Worm (Caenorhabditis elegans) whole organism, L2 larva: ENCODE results near the gene F42A9.11.

ENCODE experiments used
- C34F6.9 ChIP-seq: fragments of 150-350 bp; optimal IDR thresholded peaks from 2 replicates; lab custom pipeline; 2014; ENCODE audit warnings: missing biosample characterization, missing genetic modification characterization
- F13H6.1 ChIP-seq: sonication (generic microtip); optimal IDR thresholded peaks from 2 replicates; lab custom pipeline; 2016; ENCODE audit warnings: missing genetic modification characterization, missing compliant biosample characterization
- Y55F3AM.14 ChIP-seq: fragments of 200-800 bp; sonication (Bioruptor generic); optimal IDR thresholded peaks from 2 replicates; lab custom pipeline; 2018; ENCODE audit warnings: mild to moderate bottlenecking, missing genetic modification characterization, missing compliant biosample characterization
- alr-1 ChIP-seq: fragments of 150-350 bp; optimal IDR thresholded peaks from 2 replicates; lab custom pipeline; 2014; ENCODE audit warnings: missing biosample characterization, missing genetic modification characterization
- aly-2 ChIP-seq: fragments of 150-350 bp; optimal IDR thresholded peaks from 2 replicates; lab custom pipeline; 2014; ENCODE audit warnings: missing biosample characterization, missing genetic modification characterization
- ama-1 ChIP-seq: fragments of 150-350 bp; optimal IDR thresholded peaks from 2 replicates; lab custom pipeline; 2018; ENCODE audit warnings: inconsistent platforms
- ceh-16 ChIP-seq: fragments of 150-350 bp; optimal IDR thresholded peaks from 2 replicates; lab custom pipeline; 2014; ENCODE audit warnings: missing biosample characterization, missing genetic modification characterization
- crh-2 ChIP-seq: sonication (generic microtip); optimal IDR thresholded peaks from 2 replicates; lab custom pipeline; 2017; ENCODE audit warnings: missing biosample characterization, missing genetic modification characterization
- dmd-4 ChIP-seq: sonication (generic microtip); optimal IDR thresholded peaks from 2 replicates; lab custom pipeline; 2017; ENCODE audit warnings: missing biosample characterization, missing genetic modification characterization
- egl-27 ChIP-seq: sonication (generic microtip); optimal IDR thresholded peaks from 3 replicates; lab custom pipeline; 2017; ENCODE audit warnings: missing biosample characterization, missing genetic modification reagents, missing genetic modification characterization
- elt-1 ChIP-seq: fragments of 150-350 bp; optimal IDR thresholded peaks from 2 replicates; lab custom pipeline; 2014; ENCODE audit warnings: missing biosample characterization, missing genetic modification characterization
- elt-3 ChIP-seq: sonication (generic microtip); optimal IDR thresholded peaks from 2 replicates; lab custom pipeline; 2017; ENCODE audit warnings: missing biosample characterization, missing genetic modification characterization
- fos-1 ChIP-seq: fragments of 150-350 bp; optimal IDR thresholded peaks from 2 replicates; lab custom pipeline; 2014; ENCODE audit warnings: missing biosample characterization, missing genetic modification characterization
- gmeb-1 ChIP-seq: fragments of 150-350 bp; optimal IDR thresholded peaks from 2 replicates; lab custom pipeline; 2014; ENCODE audit warnings: missing biosample characterization, missing genetic modification characterization
- lin-13 ChIP-seq: fragments of 150-350 bp; optimal IDR thresholded peaks from 2 replicates; lab custom pipeline; 2014; ENCODE audit warnings: missing biosample characterization, missing genetic modification reagents, missing genetic modification characterization
- lsy-2 ChIP-seq, 2 experiments: fragments of 150-350 bp in 1 of 2; sonication (generic microtip) in 1 of 2; optimal IDR thresholded peaks; 2 replicates each; lab custom pipeline; 2014 to 2017; ENCODE audit warnings: missing biosample characterization in 2 of 2, missing genetic modification characterization in 2 of 2
- mab-5 ChIP-seq: fragments of 150-350 bp; optimal IDR thresholded peaks from 2 replicates; lab custom pipeline; 2014; ENCODE audit warnings: missing biosample characterization, missing genetic modification characterization
- mdl-1 ChIP-seq, 2 experiments: fragments of 150-350 bp in 1 of 2; sonication (generic microtip) in 1 of 2; optimal IDR thresholded peaks; 2 replicates each; lab custom pipeline; 2017; ENCODE audit warnings: missing biosample characterization in 2 of 2, missing genetic modification characterization in 2 of 2
- nhr-11 ChIP-seq: fragments of 150-350 bp; optimal IDR thresholded peaks from 2 replicates; lab custom pipeline; 2014; ENCODE audit warnings: missing biosample characterization, missing genetic modification characterization
- nhr-129 ChIP-seq: fragments of 150-350 bp; optimal IDR thresholded peaks from 2 replicates; lab custom pipeline; 2014; ENCODE audit warnings: missing biosample characterization, missing genetic modification characterization
- nhr-23 ChIP-seq: fragments of 150-350 bp; optimal IDR thresholded peaks from 2 replicates; lab custom pipeline; 2014; ENCODE audit warnings: missing biosample characterization, missing genetic modification reagents, missing genetic modification characterization
- nhr-237 ChIP-seq: fragments of 150-350 bp; optimal IDR thresholded peaks from 2 replicates; lab custom pipeline; 2014; ENCODE audit warnings: missing biosample characterization, missing genetic modification characterization
- nhr-25 ChIP-seq: fragments of 150-350 bp; sonication (generic microtip); optimal IDR thresholded peaks from 3 replicates; lab custom pipeline; 2014; ENCODE audit warnings: missing biosample characterization, missing genetic modification characterization
- nhr-6 ChIP-seq: fragments of 150-350 bp; optimal IDR thresholded peaks from 2 replicates; lab custom pipeline; 2014; ENCODE audit warnings: missing biosample characterization, missing genetic modification characterization
- nhr-77 ChIP-seq: fragments of 150-350 bp; optimal IDR thresholded peaks from 2 replicates; lab custom pipeline; 2014; ENCODE audit warnings: missing biosample characterization, missing genetic modification characterization
- peb-1 ChIP-seq: fragments of 150-350 bp; optimal IDR thresholded peaks from 2 replicates; lab custom pipeline; 2014; ENCODE audit warnings: missing biosample characterization, missing genetic modification characterization
- skn-1 ChIP-seq: sonication (generic microtip); optimal IDR thresholded peaks from 2 replicates; lab custom pipeline; 2017; ENCODE audit warnings: missing biosample characterization, missing genetic modification characterization
- sma-3 ChIP-seq: sonication (generic microtip); optimal IDR thresholded peaks from 2 replicates; lab custom pipeline; 2016; ENCODE audit warnings: missing genetic modification reagents, missing genetic modification characterization, missing compliant biosample characterization
- sma-9 ChIP-seq, 2 experiments: fragments of 150-350 bp in 1 of 2; sonication (generic microtip) in 1 of 2; optimal IDR thresholded peaks; 2 replicates each; lab custom pipeline; 2014 to 2016; ENCODE audit warnings: missing genetic modification characterization in 2 of 2, mild to moderate bottlenecking in 1 of 2, missing biosample characterization in 1 of 2, missing compliant biosample characterization in 1 of 2, missing genetic modification reagents in 1 of 2, moderate library complexity in 1 of 2
- snpc-4 ChIP-seq: fragments of 150-350 bp; optimal IDR thresholded peaks from 2 replicates; lab custom pipeline; 2014; ENCODE audit warnings: missing biosample characterization, missing genetic modification characterization
- unc-39 ChIP-seq: fragments of 150-350 bp; optimal IDR thresholded peaks from 2 replicates; lab custom pipeline; 2014; ENCODE audit warnings: missing biosample characterization, missing genetic modification characterization
- unc-55 ChIP-seq: fragments of 150-350 bp; sonication (generic microtip); optimal IDR thresholded peaks from 3 replicates; lab custom pipeline; 2014; ENCODE audit warnings: missing biosample characterization, missing genetic modification reagents, missing genetic modification characterization
- ztf-11 ChIP-seq: sonication (generic microtip); optimal IDR thresholded peaks from 2 replicates; lab custom pipeline; 2017; ENCODE audit warnings: missing biosample characterization, missing genetic modification characterization
- ztf-4 ChIP-seq: fragments of 150-350 bp; optimal IDR thresholded peaks from 2 replicates; lab custom pipeline; 2014; ENCODE audit warnings: missing biosample characterization, missing genetic modification characterization

F42A9.11 gene

ce11 chrIV:8600712-8601330 lies 26.6 kb upstream of the F42A9.11 start, which contains the start of gene Y59H11AR.4:
Gene Y59H11AR.4 (minus strand): TSS chrIV:8600762.
- TF ChIP-seq sma-9 (GFP tag; optimal IDR thresholded peaks at IDR 0.05; lab: Kevin White, UChicago) (peak; percentile 6), sma-9 (tag; optimal IDR thresholded peaks at IDR 0.05; lab: Kevin White, UChicago) (no peak), nhr-6 (tag; lab: Kevin White, UChicago) (no peak)
- TF ChIP-seq, all 48 proteins: peak for 1

ce11 chrIV:8602877-8603276 lies 24.6 kb upstream of the F42A9.11 start, which contains the start of gene Y59H11AR.10:
Gene Y59H11AR.10 (plus strand): TSS chrIV:8603177.
- TF ChIP-seq nhr-11 (tag; lab: Kevin White, UChicago) (no peak), F13H6.1 (tag; lab: Kevin White, UChicago) (no peak), unc-55 (GFP tag; lab: Kevin White, UChicago) (no peak), dmd-4 (no peak), snpc-4 (tag; lab: Kevin White, UChicago) (no peak), nhr-25 (tag; lab: Kevin White, UChicago) (no peak), nhr-237 (no peak), skn-1 (tag; lab: Kevin White, UChicago) (no peak), alr-1 (no peak), egl-27 (no peak), unc-39 (no peak), aly-2 (no peak), nhr-129 (tag; lab: Kevin White, UChicago) (no peak), mab-5 (no peak), C34F6.9 (no peak), Y55F3AM.14 (GFP tag; lab: Kevin White, UChicago) (no peak), ama-1 (lab: Kevin White, UChicago) (no peak), crh-2 (tag; lab: Kevin White, UChicago) (no peak), ztf-4 (tag; lab: Kevin White, UChicago) (no peak)

- peak; percentile 13 for TF ChIP-seq nhr-6 (tag; lab: Kevin White, UChicago)
- peak; percentile 66 for TF ChIP-seq C34F6.9
- TF ChIP-seq nhr-77, result no peak
- no peak for TF ChIP-seq elt-1
- peak in 1 of 2 experiments; percentile 49 for TF ChIP-seq lsy-2 (tag; optimal IDR thresholded peaks at IDR 0.05; lab: Kevin White, UChicago)
- TF ChIP-seq elt-3, result no peak
- TF ChIP-seq F13H6.1 (tag; lab: Kevin White, UChicago), result peak; percentile 33
- TF ChIP-seq sma-9 (GFP tag; optimal IDR thresholded peaks at IDR 0.05; lab: Kevin White, UChicago), result peak; percentile 67
- TF ChIP-seq sma-9 (tag; optimal IDR thresholded peaks at IDR 0.05; lab: Kevin White, UChicago), result no peak
- peak; percentile 48 for TF ChIP-seq nhr-129 (tag; lab: Kevin White, UChicago)
Measured at ce11 chrIV:8605217-8605616, 22.2 kb upstream of the F42A9.11 start.

- TF ChIP-seq unc-55 (GFP tag; lab: Kevin White, UChicago), result peak; percentile 68
- no peak for TF ChIP-seq nhr-25 (tag; lab: Kevin White, UChicago)
- peak; percentile 17 for TF ChIP-seq mab-5
- TF ChIP-seq, all 48 proteins: peak for 2
Measured at ce11 chrIV:8608204-8608603, 19.2 kb upstream of the F42A9.11 start.

ce11 chrIV:8608934-8609333 lies 18.5 kb upstream of the F42A9.11 start, which contains the start of gene F42A9.6:
Gene F42A9.6 (plus strand): TSS chrIV:8609234.
- TF ChIP-seq ztf-11 (tag; lab: Kevin White, UChicago) (no peak), mdl-1 (tag; optimal IDR thresholded peaks at IDR 0.05; lab: Kevin White, UChicago) (no peak), crh-2 (tag; lab: Kevin White, UChicago) (no peak), nhr-23 (tag; lab: Kevin White, UChicago) (no peak), Y55F3AM.14 (GFP tag; lab: Kevin White, UChicago) (no peak), peb-1 (no peak), ceh-16 (no peak), sma-3 (GFP tag; lab: Kevin White, UChicago) (no peak)

DNA sequence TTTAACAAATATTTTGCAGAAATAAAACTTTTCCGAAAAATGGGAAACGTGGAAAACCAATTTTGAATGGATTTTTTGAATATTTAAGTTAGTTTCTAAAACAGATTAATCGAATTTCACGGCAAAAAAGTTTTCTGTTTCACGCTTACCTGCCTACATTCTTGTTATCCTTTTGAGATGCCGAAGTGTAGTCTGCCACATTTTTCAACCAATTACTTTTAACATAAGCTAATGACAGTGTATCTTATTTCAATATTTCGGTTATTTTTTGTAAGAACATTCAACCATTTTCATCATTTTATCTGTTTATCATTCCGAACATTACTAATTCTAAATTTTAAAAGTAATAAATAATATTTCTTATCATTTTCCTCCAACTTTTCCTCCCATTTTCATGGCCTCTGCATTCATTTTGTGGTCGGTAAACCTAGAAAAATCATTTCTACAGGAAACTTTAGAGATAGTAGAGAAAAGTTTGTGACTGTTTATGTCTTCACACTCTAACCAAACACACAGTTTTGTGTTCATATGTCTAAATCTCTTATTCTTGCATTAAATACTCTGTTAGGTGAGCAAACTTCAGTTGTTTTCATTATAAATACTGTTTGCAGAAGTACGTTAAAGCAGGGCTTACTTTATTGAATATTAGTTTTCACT lies 15.4 kb upstream of the F42A9.11 start, which contains the start of the genes F42A9.17 and cyp-33E2:
TSS of gene F42A9.17 (minus strand) at position 51 of the 657 bp plus-strand sequence.
TSS of gene cyp-33E2 (plus strand) at position 449 of the 657 bp plus-strand sequence.
- TF ChIP-seq lin-13, result no peak
- TF ChIP-seq nhr-6 (tag; lab: Kevin White, UChicago), result no peak
- no peak for TF ChIP-seq peb-1
- peak; percentile 93 for TF ChIP-seq fos-1 (tag; lab: Kevin White, UChicago)
- peak; percentile 21 for TF ChIP-seq gmeb-1
- no peak for TF ChIP-seq egl-27
- TF ChIP-seq unc-55 (GFP tag; lab: Kevin White, UChicago), result no peak
- TF ChIP-seq crh-2 (tag; lab: Kevin White, UChicago), result peak; percentile 35
- TF ChIP-seq F13H6.1 (tag; lab: Kevin White, UChicago), result no peak
- TF ChIP-seq sma-9 (GFP tag; optimal IDR thresholded peaks at IDR 0.05; lab: Kevin White, UChicago), result peak; percentile 12
- TF ChIP-seq sma-9 (tag; optimal IDR thresholded peaks at IDR 0.05; lab: Kevin White, UChicago), result no peak
